Fruit fly (Drosophila melanogaster) whole organism, pupa: ENCODE results near the gene dnd.

Experiments used
- CG10348 ChIP-seq: fragments of 200-800 bp; sonication (Bioruptor generic); IDR thresholded peaks from 2 replicates; pipeline ENCODE4 v1.3.6; 2022; ENCODE audit warnings: missing biosample characterization, missing genetic modification characterization
- CG12605 ChIP-seq: fragments of 200-800 bp; sonication (Bioruptor generic); IDR thresholded peaks from 2 replicates; pipeline ENCODE4 v1.3.6; 2022; ENCODE audit warnings: missing biosample characterization, missing genetic modification characterization
- CG13204 ChIP-seq: fragments of 200-800 bp; sonication (Bioruptor generic); optimal IDR thresholded peaks from 2 replicates; lab custom pipeline; 2018; ENCODE audit warnings: missing biosample characterization, mild to moderate bottlenecking, missing genetic modification characterization, moderate library complexity
- CG14655 ChIP-seq: fragments of 200-800 bp; sonication (Bioruptor generic); optimal IDR thresholded peaks from 3 replicates; lab custom pipeline; 2017; ENCODE audit warnings: mild to moderate bottlenecking, missing biosample characterization, missing genetic modification reagents, missing genetic modification characterization
- CG15710 ChIP-seq: fragments of 200-800 bp; sonication (Bioruptor generic); optimal IDR thresholded peaks from 2 replicates; lab custom pipeline; 2018; ENCODE audit warnings: missing biosample characterization, mild to moderate bottlenecking, missing genetic modification characterization, moderate library complexity
- CG17806 ChIP-seq: fragments of 200-800 bp; sonication (Bioruptor generic); optimal IDR thresholded peaks from 2 replicates; lab custom pipeline; 2018; ENCODE audit warnings: missing biosample characterization, mild to moderate bottlenecking, missing genetic modification characterization, moderate library complexity
- CG32121 ChIP-seq: fragments of 200-800 bp; sonication (Bioruptor generic); IDR thresholded peaks from 2 replicates; pipeline ENCODE4 v1.3.6; 2022; ENCODE audit warnings: missing biosample characterization, missing genetic modification characterization
- CG34367 ChIP-seq: fragments of 200-800 bp; sonication (Bioruptor generic); optimal IDR thresholded peaks from 2 replicates; lab custom pipeline; 2018; ENCODE audit warnings: missing biosample characterization, mild to moderate bottlenecking, missing genetic modification characterization
- CG4496 ChIP-seq: fragments of 200-800 bp; sonication (Bioruptor generic); IDR thresholded peaks from 3 replicates; pipeline ENCODE4 v1.3.6; 2022; ENCODE audit warnings: missing biosample characterization, missing genetic modification characterization
- CG8159 ChIP-seq: fragments of 200-800 bp; sonication (Bioruptor generic); optimal IDR thresholded peaks from 3 replicates; lab custom pipeline; 2018; ENCODE audit warnings: missing biosample characterization, mild to moderate bottlenecking, missing genetic modification characterization, moderate library complexity
- CG8301 ChIP-seq: fragments of 200-800 bp; sonication (Bioruptor generic); optimal IDR thresholded peaks from 2 replicates; lab custom pipeline; 2018; ENCODE audit warnings: missing biosample characterization, mild to moderate bottlenecking, missing genetic modification characterization
- CG9948 ChIP-seq: fragments of 200-800 bp; sonication (Bioruptor generic); optimal IDR thresholded peaks from 2 replicates; lab custom pipeline; 2018; ENCODE audit warnings: missing biosample characterization, mild to moderate bottlenecking, missing genetic modification characterization, moderate library complexity
- D1 ChIP-seq: fragments of 200-800 bp; sonication (Bioruptor generic); optimal IDR thresholded peaks from 2 replicates; lab custom pipeline; 2018; ENCODE audit warnings: missing biosample characterization, mild to moderate bottlenecking, missing genetic modification characterization, moderate library complexity
- EcR ChIP-seq: fragments of 200-800 bp; sonication (Bioruptor generic); optimal IDR thresholded peaks from 3 replicates; lab custom pipeline; 2019; ENCODE audit warnings: missing biosample characterization, missing genetic modification characterization, mild to moderate bottlenecking, moderate library complexity, missing genetic modification reagents
- Ets98B ChIP-seq: fragments of 200-800 bp; sonication (Bioruptor generic); IDR thresholded peaks from 2 replicates; pipeline ENCODE4 v1.3.6; 2022; ENCODE audit warnings: missing biosample characterization, missing genetic modification characterization
- Pif1A ChIP-seq: fragments of 200-800 bp; sonication (Bioruptor generic); optimal IDR thresholded peaks from 3 replicates; lab custom pipeline; 2016; ENCODE audit warnings: missing biosample characterization, missing genetic modification characterization
- Pif1B ChIP-seq: fragments of 200-800 bp; sonication (Bioruptor generic); optimal IDR thresholded peaks from 3 replicates; lab custom pipeline; 2016; ENCODE audit warnings: missing biosample characterization, missing genetic modification characterization
- Snoo ChIP-seq: fragments of 200-800 bp; sonication (Bioruptor generic); optimal IDR thresholded peaks from 3 replicates; lab custom pipeline; 2017; ENCODE audit warnings: missing biosample characterization, mild to moderate bottlenecking, missing genetic modification characterization, inconsistent platforms
- fd96Ca ChIP-seq: fragments of 200-800 bp; sonication (Bioruptor generic); IDR thresholded peaks from 3 replicates; pipeline ENCODE4 v1.3.6; 2022; ENCODE audit warnings: missing biosample characterization, missing genetic modification characterization
- gl ChIP-seq: fragments of 200-800 bp; sonication (Bioruptor generic); optimal IDR thresholded peaks from 2 replicates; lab custom pipeline; 2018; ENCODE audit warnings: missing biosample characterization, mild to moderate bottlenecking, missing genetic modification characterization
- rn ChIP-seq: fragments of 200-800 bp; sonication (Bioruptor generic); IDR thresholded peaks from 2 replicates; pipeline ENCODE4 v1.3.6; 2022; ENCODE audit warnings: missing biosample characterization, missing genetic modification characterization

The dnd gene

dm6 chr3R:21886861-21887587 is at the start of gene dnd, which contains the start of gene CG6678:
TSS of gene dnd (minus strand) at chr3R:21887355.
TSS of gene CG6678 (plus strand) at chr3R:21887029.
- TF ChIP-seq CG9948 (tag; lab: Kevin White, UChicago) (no peak), CG4496 (0 out of 3 replicates have a peak, but pooled peaks have one; percentile 30), gl (tag; lab: Kevin White, UChicago) (no peak), CG34367 (no peak), Snoo (tag; lab: Kevin White, UChicago) (no peak), Pif1B (GFP tag; lab: Kevin White, UChicago) (no peak), CG8159 (tag; lab: Kevin White, UChicago) (no peak), CG13204 (peak; percentile 72)

dm6 chr3R:21935191-21935590 is 48.0 kb upstream of the dnd start:
- TF ChIP-seq CG8301 (tag; lab: Kevin White, UChicago) (peak; percentile 49), CG9948 (tag; lab: Kevin White, UChicago) (peak; percentile 69), gl (tag; lab: Kevin White, UChicago) (peak; percentile 43), Pif1B (GFP tag; lab: Kevin White, UChicago) (peak; percentile 26), Pif1A (GFP tag; lab: Kevin White, UChicago) (peak; percentile 60), CG14655 (GFP tag; lab: Kevin White, UChicago) (peak; percentile 62), Ets98B (GFP tag; lab: Robert Waterston, UW) (peak; percentile 8; the same call in 1 of the 2 replicates), CG12605 (GFP tag; lab: Robert Waterston, UW) (no peak), CG17806 (tag; lab: Kevin White, UChicago) (peak; percentile 79), rn (GFP tag; lab: Robert Waterston, UW) (peak; percentile 37; the same call in 1 of the 2 replicates), D1 (tag; lab: Kevin White, UChicago) (no peak), fd96Ca (GFP tag; lab: Robert Waterston, UW) (no peak), Snoo (tag; lab: Kevin White, UChicago) (peak; percentile 33), CG32121 (0 out of 2 replicates have a peak, but pooled peaks have one; percentile 12), CG10348 (GFP tag; lab: Robert Waterston, UW) (no peak), CG34367 (peak; percentile 60), CG15710 (tag; lab: Kevin White, UChicago) (peak; percentile 66), EcR (no peak), CG4496 (no peak), CG13204 (peak; percentile 1), CG8159 (tag; lab: Kevin White, UChicago) (peak; percentile 78)
- TF ChIP-seq, all 21 proteins: peak for 15

DNA sequence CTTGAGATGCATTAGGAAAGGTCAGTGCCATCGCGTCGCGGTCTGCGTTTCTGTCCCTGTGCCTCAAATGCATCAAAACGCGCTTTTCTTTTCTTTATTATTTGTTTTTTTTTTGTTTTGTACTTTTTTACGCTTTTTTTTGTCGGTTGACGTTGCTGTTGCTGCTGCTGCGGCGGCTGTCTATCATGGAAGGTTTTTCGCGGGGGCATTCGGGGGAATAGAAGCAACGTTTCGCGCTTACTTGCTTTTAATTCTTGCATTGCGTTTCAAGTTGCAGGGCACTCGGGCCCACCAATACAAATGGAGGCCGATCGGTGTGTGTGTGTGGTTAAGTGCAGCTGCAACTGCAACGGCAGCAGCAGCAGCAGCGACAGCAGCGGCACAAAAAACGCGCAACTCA is 46.8 kb upstream of the dnd start:
- TF ChIP-seq rn (GFP tag; lab: Robert Waterston, UW) (no peak), CG8301 (tag; lab: Kevin White, UChicago) (no peak), CG17806 (tag; lab: Kevin White, UChicago) (no peak), fd96Ca (GFP tag; lab: Robert Waterston, UW) (no peak), CG34367 (no peak), CG8159 (tag; lab: Kevin White, UChicago) (no peak), Pif1B (GFP tag; lab: Kevin White, UChicago) (no peak), CG12605 (GFP tag; lab: Robert Waterston, UW) (peak; percentile 24; the same call in 1 of the 2 replicates), CG10348 (GFP tag; lab: Robert Waterston, UW) (no peak), Pif1A (GFP tag; lab: Kevin White, UChicago) (no peak), CG13204 (peak; percentile 61), CG4496 (no peak)

- TF ChIP-seq CG8159 (tag; lab: Kevin White, UChicago) (peak; percentile 62), CG13204 (no peak), CG4496 (peak; percentile 66; the same call in 2 of the 3 replicates), D1 (tag; lab: Kevin White, UChicago) (no peak), CG9948 (tag; lab: Kevin White, UChicago) (peak; percentile 58), CG17806 (tag; lab: Kevin White, UChicago) (peak; percentile 51), gl (tag; lab: Kevin White, UChicago) (no peak), CG15710 (tag; lab: Kevin White, UChicago) (peak; percentile 43), Pif1B (GFP tag; lab: Kevin White, UChicago) (peak; percentile 29), Snoo (tag; lab: Kevin White, UChicago) (no peak), CG10348 (GFP tag; lab: Robert Waterston, UW) (peak; percentile 77), fd96Ca (GFP tag; lab: Robert Waterston, UW) (no peak), CG14655 (GFP tag; lab: Kevin White, UChicago) (peak; percentile 25), CG34367 (no peak), CG32121 (peak; percentile 69; the same call in 1 of the 2 replicates), CG12605 (GFP tag; lab: Robert Waterston, UW) (peak; percentile 56), Pif1A (GFP tag; lab: Kevin White, UChicago) (peak; percentile 14), rn (GFP tag; lab: Robert Waterston, UW) (no peak), CG8301 (tag; lab: Kevin White, UChicago) (peak; percentile 6), EcR (no peak), Ets98B (GFP tag; lab: Robert Waterston, UW) (peak; percentile 35; the same call in 1 of the 2 replicates)
Observed at dm6 chr3R:21931346-21931745, 44.2 kb upstream of the dnd start.

- TF ChIP-seq Pif1B (GFP tag; lab: Kevin White, UChicago): no peak
- no peak for TF ChIP-seq CG34367
- TF ChIP-seq EcR: no peak
- TF ChIP-seq Snoo (tag; lab: Kevin White, UChicago): no peak
- TF ChIP-seq CG12605 (GFP tag; lab: Robert Waterston, UW): no peak
- TF ChIP-seq Ets98B (GFP tag; lab: Robert Waterston, UW): no peak
- no peak for TF ChIP-seq CG14655 (GFP tag; lab: Kevin White, UChicago)
- TF ChIP-seq fd96Ca (GFP tag; lab: Robert Waterston, UW): no peak
Observed at dm6 chr3R:21928214-21928613, 41.1 kb upstream of the dnd start.
